Fruit fly (Drosophila melanogaster): ENCODE measurements around the gene AnxB11.

DNA sequence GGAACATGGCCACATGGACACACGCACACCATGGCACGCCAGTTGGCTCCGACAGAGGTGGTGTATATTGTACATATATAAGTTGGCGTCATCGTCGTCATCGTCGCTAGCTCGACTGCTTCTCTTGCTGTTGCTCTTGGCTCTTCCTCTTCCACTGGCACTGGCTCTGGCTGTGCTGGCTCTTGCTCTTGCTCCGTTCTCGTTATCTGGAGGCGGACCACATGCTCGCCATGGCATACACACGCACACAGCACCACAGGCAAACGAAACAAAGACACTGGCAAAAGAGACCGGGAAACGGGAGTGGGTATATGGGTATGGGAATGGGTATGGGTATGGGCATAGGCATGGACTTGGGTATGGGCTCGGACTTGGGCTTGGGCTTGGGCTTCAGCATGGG, 3.1 kb upstream of the AnxB11 start:
- TF ChIP-seq Sox102F (GFP tag; optimal IDR thresholded peaks at IDR 0.05) (no peak), Sox14 (GFP tag; optimal IDR thresholded peaks at IDR 0.05) (peak; percentile 62), Lpt (GFP tag; optimal IDR thresholded peaks at IDR 0.05) (peak; percentile 9), CG6808 (GFP tag; optimal IDR thresholded peaks at IDR 0.05) (no peak), Blimp-1 (GFP tag; optimal IDR thresholded peaks at IDR 0.05) (no peak), CG11902 (GFP tag; optimal IDR thresholded peaks at IDR 0.05) (no peak), CG11294 (GFP tag; IDR thresholded peaks at IDR 0.05) (no peak), ss (GFP tag; optimal IDR thresholded peaks at IDR 0.05) (peak; percentile 49 to 57), CG16779 (tag; optimal IDR thresholded peaks at IDR 0.05) (peak; percentile 20), Eip75B (GFP tag; optimal IDR thresholded peaks at IDR 0.05) (no peak), achi (GFP tag; optimal IDR thresholded peaks at IDR 0.05) (no peak), CG34406 (GFP tag; optimal IDR thresholded peaks at IDR 0.05) (no peak), pdm3 (GFP tag; optimal IDR thresholded peaks at IDR 0.05) (no peak)
